Fruit fly (Drosophila melanogaster) whole organism, embryonic: ENCODE measurements around the gene Eig71Ed.

Experiments
- CG12071 ChIP-seq: fragments of 200-800 bp; sonication (Bioruptor generic); optimal IDR thresholded peaks from 3 replicates; lab custom pipeline; 2018; ENCODE audit warnings: missing biosample characterization, mild to moderate bottlenecking, missing genetic modification characterization
- CG1233 ChIP-seq: fragments of 200-800 bp; sonication (Bioruptor generic); optimal IDR thresholded peaks from 4 replicates; lab custom pipeline; 2018; ENCODE audit warnings: missing biosample characterization, mild to moderate bottlenecking, missing genetic modification characterization
- CG12391 ChIP-seq: fragments of 200-800 bp; sonication (Bioruptor generic); optimal IDR thresholded peaks from 3 replicates; lab custom pipeline; 2018; ENCODE audit warnings: missing biosample characterization, mild to moderate bottlenecking, missing genetic modification characterization, moderate library complexity
- CG12659 ChIP-seq: fragments of 200-800 bp; sonication (Bioruptor generic); optimal IDR thresholded peaks from 3 replicates; lab custom pipeline; 2017; ENCODE audit warnings: mild to moderate bottlenecking, missing biosample characterization, missing genetic modification reagents, missing genetic modification characterization
- CG13424 ChIP-seq: fragments of 200-800 bp; sonication (Bioruptor generic); optimal IDR thresholded peaks from 2 replicates; lab custom pipeline; 2019; ENCODE audit warnings: missing biosample characterization, mild to moderate bottlenecking, missing genetic modification characterization, moderate library complexity
- CG15269 ChIP-seq: fragments of 200-800 bp; sonication (Bioruptor generic); optimal IDR thresholded peaks from 2 replicates; lab custom pipeline; 2018; ENCODE audit warnings: missing biosample characterization, mild to moderate bottlenecking, missing genetic modification characterization, moderate library complexity
- CG16863 ChIP-seq: fragments of 200-800 bp; sonication (Bioruptor generic); optimal IDR thresholded peaks from 3 replicates; lab custom pipeline; 2016; ENCODE audit warnings: missing biosample characterization, missing genetic modification characterization
- CG17361 ChIP-seq: fragments of 200-800 bp; sonication (Bioruptor generic); IDR thresholded peaks from 3 replicates; pipeline ENCODE4 v1.3.6; 2022; ENCODE audit warnings: missing biosample characterization, missing genetic modification characterization
- CG17385 ChIP-seq: fragments of 200-800 bp; sonication (Bioruptor generic); optimal IDR thresholded peaks from 3 replicates; lab custom pipeline; 2018; ENCODE audit warnings: missing biosample characterization, mild to moderate bottlenecking, missing genetic modification characterization
- CG18262 ChIP-seq: fragments of 200-800 bp; optimal IDR thresholded peaks from 3 replicates; lab custom pipeline; 2019; ENCODE audit warnings: missing biosample characterization, mild to moderate bottlenecking, missing genetic modification characterization, moderate library complexity
- CG2678 ChIP-seq: fragments of 200-800 bp; sonication (Bioruptor generic); optimal IDR thresholded peaks from 3 replicates; lab custom pipeline; 2019; ENCODE audit warnings: missing biosample characterization, mild to moderate bottlenecking, missing genetic modification characterization, moderate library complexity
- CG2712 ChIP-seq: fragments of 200-800 bp; optimal IDR thresholded peaks from 3 replicates; lab custom pipeline; 2019; ENCODE audit warnings: missing biosample characterization, mild to moderate bottlenecking, missing genetic modification characterization, moderate library complexity
- CG31441 ChIP-seq: fragments of 200-800 bp; sonication (Bioruptor generic); IDR thresholded peaks from 2 replicates; pipeline ENCODE4 v1.3.6; 2022; ENCODE audit warnings: missing biosample characterization, missing genetic modification characterization
- CG6272 ChIP-seq: fragments of 200-800 bp; sonication (Bioruptor generic); IDR thresholded peaks from 2 replicates; pipeline ENCODE4 v1.3.6; 2022; ENCODE audit warnings: missing biosample characterization, missing genetic modification characterization
- CG7556 ChIP-seq: fragments of 200-800 bp; sonication (Bioruptor generic); optimal IDR thresholded peaks from 2 replicates; lab custom pipeline; 2017; ENCODE audit warnings: missing biosample characterization, mild to moderate bottlenecking, missing genetic modification characterization
- CG7839 ChIP-seq: fragments of 200-800 bp; sonication (Bioruptor generic); optimal IDR thresholded peaks from 3 replicates; lab custom pipeline; 2018; ENCODE audit warnings: missing biosample characterization, mild to moderate bottlenecking, missing genetic modification characterization, moderate library complexity
- CG9437 ChIP-seq: fragments of 200-800 bp; sonication (Bioruptor generic); optimal IDR thresholded peaks from 2 replicates; lab custom pipeline; 2018; ENCODE audit warnings: missing biosample characterization, mild to moderate bottlenecking, missing genetic modification characterization
- CG9727 ChIP-seq: fragments of 200-800 bp; sonication (Bioruptor generic); optimal IDR thresholded peaks from 3 replicates; lab custom pipeline; 2017; ENCODE audit warnings: missing biosample characterization, mild to moderate bottlenecking, missing genetic modification characterization
- CG9932 ChIP-seq: fragments of 200-800 bp; sonication (Bioruptor generic); IDR thresholded peaks from 2 replicates; pipeline ENCODE4 v1.3.6; 2022; ENCODE audit warnings: missing biosample characterization, missing genetic modification characterization
- Chrac-16 ChIP-seq: fragments of 200-800 bp; sonication (Bioruptor generic); optimal IDR thresholded peaks from 3 replicates; lab custom pipeline; 2016; ENCODE audit warnings: missing biosample characterization, missing genetic modification characterization
- CoRest ChIP-seq: fragments of 200-800 bp; sonication (Bioruptor generic); optimal IDR thresholded peaks from 3 replicates; lab custom pipeline; 2018; ENCODE audit warnings: missing biosample characterization, mild to moderate bottlenecking, missing genetic modification characterization, moderate library complexity
- Eip74EF ChIP-seq, 2 experiments: fragments of 200-800 bp in 1 of 2; fragments of >200 bp in 1 of 2; sonication (Bioruptor generic) in 1 of 2; optimal IDR thresholded peaks; 2 replicates each; lab custom pipeline; 2017 to 2019; ENCODE audit warnings: missing biosample characterization in 2 of 2, missing genetic modification characterization in 2 of 2, mild to moderate bottlenecking in 1 of 2, moderate library complexity in 1 of 2
- Ets65A ChIP-seq: fragments of 200-800 bp; sonication (Bioruptor generic); peaks from one replicate; lab custom pipeline; 2016; ENCODE audit warnings: missing biosample characterization, missing genetic modification characterization
- Hey ChIP-seq: fragments of 200-800 bp; sonication (Bioruptor generic); optimal IDR thresholded peaks from 3 replicates; lab custom pipeline; 2018; ENCODE audit warnings: missing biosample characterization, mild to moderate bottlenecking, missing genetic modification characterization
- Hr3 ChIP-seq: fragments of 200-800 bp; sonication (Bioruptor generic); optimal IDR thresholded peaks from 3 replicates; lab custom pipeline; 2016; ENCODE audit warnings: missing biosample characterization, missing genetic modification characterization
- Hr51 ChIP-seq, 2 experiments: fragments of 200-800 bp; sonication (Bioruptor generic); optimal IDR thresholded peaks; 2 replicates in 1 of 2; 3 replicates in 1 of 2; lab custom pipeline; 2016 to 2018; ENCODE audit warnings: missing biosample characterization in 2 of 2, missing genetic modification characterization in 2 of 2, mild to moderate bottlenecking in 1 of 2, moderate library complexity in 1 of 2
- MBD-R2 ChIP-seq: fragments of 200-800 bp; sonication (Bioruptor generic); IDR thresholded peaks from 2 replicates; pipeline ENCODE4 v1.3.6; 2022; ENCODE audit warnings: missing biosample characterization, missing genetic modification characterization
- MTF-1 ChIP-seq: fragments of 200-800 bp; sonication (Bioruptor generic); optimal IDR thresholded peaks from 2 replicates; lab custom pipeline; 2018; ENCODE audit warnings: missing biosample characterization, mild to moderate bottlenecking, missing genetic modification characterization, borderline replicate concordance
- Meics ChIP-seq: fragments of 200-800 bp; sonication (Bioruptor generic); optimal IDR thresholded peaks from 2 replicates; lab custom pipeline; 2017; ENCODE audit warnings: missing biosample characterization, mild to moderate bottlenecking, missing genetic modification characterization
- Nf-YC ChIP-seq: fragments of 200-800 bp; optimal IDR thresholded peaks from 3 replicates; lab custom pipeline; 2019; ENCODE audit warnings: missing biosample characterization, mild to moderate bottlenecking, missing genetic modification characterization, moderate library complexity
- Oli ChIP-seq: fragments of 200-800 bp; sonication (Bioruptor generic); optimal IDR thresholded peaks from 2 replicates; lab custom pipeline; 2018; ENCODE audit warnings: missing biosample characterization, mild to moderate bottlenecking, missing genetic modification characterization, moderate library complexity
- Scr ChIP-seq: fragments of 200-800 bp; sonication (Bioruptor generic); IDR thresholded peaks from 2 replicates; pipeline ENCODE4 v1.3.6; 2022; ENCODE audit warnings: missing biosample characterization, missing genetic modification characterization; ENCODE audit not compliant: partially characterized antibody
- ara ChIP-seq: fragments of 200-800 bp; sonication (Bioruptor generic); IDR thresholded peaks from 2 replicates; pipeline ENCODE4 v1.3.6; 2022; ENCODE audit warnings: missing biosample characterization, missing genetic modification characterization
- bcd ChIP-seq: fragments of 200-800 bp; sonication (Bioruptor generic); optimal IDR thresholded peaks from 2 replicates; lab custom pipeline; 2017; ENCODE audit warnings: missing biosample characterization, mild to moderate bottlenecking, missing genetic modification characterization
- crol ChIP-seq: fragments of 200-800 bp; sonication (Bioruptor generic); IDR thresholded peaks from 2 replicates; pipeline ENCODE4 v1.3.6; 2022; ENCODE audit warnings: missing biosample characterization, missing genetic modification characterization
- cwo ChIP-seq: fragments of 200-800 bp; sonication (Bioruptor generic); optimal IDR thresholded peaks from 3 replicates; lab custom pipeline; 2017; ENCODE audit warnings: missing biosample characterization, missing genetic modification characterization, mild to moderate bottlenecking, moderate library complexity, missing genetic modification reagents
- dmrt99B ChIP-seq: fragments of 200-800 bp; sonication (Bioruptor generic); optimal IDR thresholded peaks from 2 replicates; lab custom pipeline; 2018; ENCODE audit warnings: missing biosample characterization, mild to moderate bottlenecking, missing genetic modification characterization, moderate library complexity
- fd102C ChIP-seq: fragments of 200-800 bp; sonication (Bioruptor generic); optimal IDR thresholded peaks from 2 replicates; lab custom pipeline; 2018; ENCODE audit warnings: missing biosample characterization, mild to moderate bottlenecking, missing genetic modification characterization, moderate library complexity
- ftz-f1 ChIP-seq: fragments of 200-800 bp; sonication (Bioruptor generic); optimal IDR thresholded peaks from 2 replicates; lab custom pipeline; 2016; ENCODE audit warnings: missing biosample characterization, missing genetic modification characterization
- gem ChIP-seq: fragments of 200-800 bp; sonication (Bioruptor generic); optimal IDR thresholded peaks from 2 replicates; lab custom pipeline; 2019; ENCODE audit warnings: missing biosample characterization, mild to moderate bottlenecking, missing genetic modification characterization, moderate library complexity
- grau ChIP-seq: fragments of 200-800 bp; optimal IDR thresholded peaks from 3 replicates; lab custom pipeline; 2019; ENCODE audit warnings: missing biosample characterization, mild to moderate bottlenecking, missing genetic modification characterization, moderate library complexity
- knrl ChIP-seq: fragments of 200-800 bp; sonication (Bioruptor generic); IDR thresholded peaks from 3 replicates; pipeline ENCODE4 v1.3.6; 2022; ENCODE audit warnings: missing biosample characterization, missing genetic modification characterization; ENCODE audit not compliant: partially characterized antibody
- maf-S ChIP-seq: fragments of 200-800 bp; sonication (Bioruptor generic); optimal IDR thresholded peaks from 2 replicates; lab custom pipeline; 2016; ENCODE audit warnings: missing biosample characterization, missing genetic modification characterization
- nmo ChIP-seq: fragments of 200-800 bp; sonication (Bioruptor generic); optimal IDR thresholded peaks from 2 replicates; lab custom pipeline; 2018; ENCODE audit warnings: missing biosample characterization, mild to moderate bottlenecking, missing genetic modification characterization, moderate library complexity
- phol ChIP-seq: fragments of 200-800 bp; sonication (Bioruptor generic); optimal IDR thresholded peaks from 3 replicates; lab custom pipeline; 2018; ENCODE audit warnings: missing biosample characterization, mild to moderate bottlenecking, missing genetic modification characterization, moderate library complexity
- psq ChIP-seq: fragments of 200-800 bp; sonication (Bioruptor generic); optimal IDR thresholded peaks from 2 replicates; lab custom pipeline; 2017; ENCODE audit warnings: missing biosample characterization, missing genetic modification characterization
- slou ChIP-seq: fragments of 200-800 bp; sonication (Bioruptor generic); optimal IDR thresholded peaks from 3 replicates; lab custom pipeline; 2016; ENCODE audit warnings: missing biosample characterization, missing genetic modification characterization
- tap ChIP-seq: fragments of 200-800 bp; optimal IDR thresholded peaks from 3 replicates; lab custom pipeline; 2019; ENCODE audit warnings: missing biosample characterization, mild to moderate bottlenecking, missing genetic modification characterization, moderate library complexity
- tgo ChIP-seq: fragments of 200-800 bp; sonication (Bioruptor generic); IDR thresholded peaks from 3 replicates; pipeline ENCODE4 v1.3.6; 2022; ENCODE audit warnings: missing biosample characterization, missing genetic modification characterization

The Eig71Ed gene

dm6 chr3L:15616490-15616889, 35.8 kb upstream of the Eig71Ed start:
- peak; percentile 31 for TF ChIP-seq CG1233 (GFP tag; lab: Kevin White, UChicago)
- TF ChIP-seq CoRest, result peak; percentile 46
- TF ChIP-seq Nf-YC (tag; lab: Kevin White, UChicago), result peak; percentile 16
- peak; percentile 52 for TF ChIP-seq CG7556
- TF ChIP-seq Hey (tag; lab: Kevin White, UChicago), result no peak
- TF ChIP-seq ara (GFP tag; lab: Robert Waterston, UW), result no peak
- no peak for TF ChIP-seq slou
- TF ChIP-seq nmo (GFP tag; lab: Kevin White, UChicago), result peak; percentile 14
- peak; percentile 55 for TF ChIP-seq Meics (GFP tag; lab: Kevin White, UChicago)
- TF ChIP-seq CG17361 (GFP tag; lab: Robert Waterston, UW), result peak; percentile 59; the same call in 1 of the 3 replicates
- peak; percentile 55; the same call in 1 of the 2 replicates for TF ChIP-seq CG31441 (GFP tag; lab: Robert Waterston, UW)
- no peak for TF ChIP-seq ftz-f1
- no peak for TF ChIP-seq tgo (GFP tag; lab: Robert Waterston, UW)
- no peak for TF ChIP-seq Hr3 (GFP tag; lab: Kevin White, UChicago)
- peak; percentile 27 for TF ChIP-seq dmrt99B (tag; lab: Kevin White, UChicago)
- no peak for TF ChIP-seq Scr (GFP tag; lab: Robert Waterston, UW)
- peak; percentile 6 for TF ChIP-seq Oli
- peak; percentile 50 for TF ChIP-seq grau (tag; lab: Kevin White, UChicago)
- TF ChIP-seq Hr51 (GFP tag; optimal IDR thresholded peaks at IDR 0.05; lab: Kevin White, UChicago), result peak in 1 of 2 experiments; percentile 44
- TF ChIP-seq CG9727 (GFP tag; lab: Kevin White, UChicago), result peak; percentile 39
- peak; percentile 44 for TF ChIP-seq CG7839 (tag; lab: Kevin White, UChicago)
- TF ChIP-seq CG17385 (GFP tag; lab: Kevin White, UChicago), result peak; percentile 1
- TF ChIP-seq bcd (GFP tag; lab: Kevin White, UChicago), result no peak
- TF ChIP-seq CG13424 (tag; lab: Kevin White, UChicago), result peak; percentile 29
- peak; percentile 19 for TF ChIP-seq phol (tag; lab: Kevin White, UChicago)
- peak; percentile 17 for TF ChIP-seq CG12659 (GFP tag; lab: Kevin White, UChicago)
- peak; percentile 2 for TF ChIP-seq CG15269 (tag; lab: Kevin White, UChicago)
- TF ChIP-seq CG12391 (tag; lab: Kevin White, UChicago), result peak; percentile 30
- no peak for TF ChIP-seq fd102C (GFP tag; lab: Kevin White, UChicago)
- peak; percentile 48 for TF ChIP-seq gem (tag; lab: Kevin White, UChicago)
- TF ChIP-seq cwo (GFP tag; lab: Kevin White, UChicago), result peak; percentile 10
- peak; percentile 40 for TF ChIP-seq CG18262 (tag; lab: Kevin White, UChicago)
- peak; percentile 73 for TF ChIP-seq CG2678 (tag; lab: Kevin White, UChicago)
- peak; percentile 25 for TF ChIP-seq CG2712 (tag; lab: Kevin White, UChicago)
- no peak for TF ChIP-seq psq (GFP tag; lab: Kevin White, UChicago)
- TF ChIP-seq CG9437 (GFP tag; lab: Kevin White, UChicago), result peak; percentile 32

- TF ChIP-seq CG13424 (tag; lab: Kevin White, UChicago), result no peak
- 0 out of 2 replicates have a peak, but pooled peaks have one; percentile 5 for TF ChIP-seq CG6272 (GFP tag; lab: Robert Waterston, UW)
- TF ChIP-seq Eip74EF (GFP tag; optimal IDR thresholded peaks at IDR 0.05; lab: Kevin White, UChicago), result no peak
- no peak for TF ChIP-seq MTF-1
- no peak for TF ChIP-seq CG1233 (GFP tag; lab: Kevin White, UChicago)
- TF ChIP-seq CG9932, result 0 out of 2 replicates have a peak, but pooled peaks have one; percentile 31
- peak; percentile 80 for TF ChIP-seq Ets65A (GFP tag; lab: Kevin White, UChicago)
- no peak for TF ChIP-seq tap
- peak; percentile 67 for TF ChIP-seq crol (GFP tag; lab: Robert Waterston, UW)
- 0 out of 2 replicates have a peak, but pooled peaks have one; percentile 11 for TF ChIP-seq MBD-R2
- 0 out of 3 replicates have a peak, but pooled peaks have one; percentile 24 for TF ChIP-seq knrl (GFP tag; lab: Robert Waterston, UW)
- TF ChIP-seq CG16863 (GFP tag; lab: Kevin White, UChicago), result no peak
- peak; percentile 10 for TF ChIP-seq CG12071 (GFP tag; lab: Kevin White, UChicago)
- no peak for TF ChIP-seq Chrac-16
- no peak for TF ChIP-seq maf-S (GFP tag; lab: Kevin White, UChicago)
Measured at dm6 chr3L:15616900-15617299, 35.4 kb upstream of the Eig71Ed start.
